Fruit fly (Drosophila melanogaster) whole organism, wandering third instar larva: ENCODE results near the gene mRpL4.

Source experiments
- Abd-B ChIP-seq: fragments of >200 bp; optimal IDR thresholded peaks from 2 replicates; lab custom pipeline; 2017; ENCODE audit warnings: missing biosample characterization, missing genetic modification characterization
- CG32264 ChIP-seq: fragments of 200-800 bp; sonication (Bioruptor generic); optimal IDR thresholded peaks from 2 replicates; lab custom pipeline; 2016; ENCODE audit warnings: missing biosample characterization, missing genetic modification characterization
- CG9705 ChIP-seq: fragments of 200-800 bp; sonication (Bioruptor generic); optimal IDR thresholded peaks from 2 replicates; lab custom pipeline; 2018; ENCODE audit warnings: missing biosample characterization, mild to moderate bottlenecking, missing genetic modification characterization
- CrebA ChIP-seq: fragments of 200-800 bp; sonication (Bioruptor generic); optimal IDR thresholded peaks from 2 replicates; lab custom pipeline; 2016; ENCODE audit warnings: missing biosample characterization, mild to moderate bottlenecking, missing genetic modification characterization, borderline replicate concordance
- Dfd ChIP-seq: fragments of >200 bp; optimal IDR thresholded peaks from 2 replicates; lab custom pipeline; 2017; ENCODE audit warnings: missing biosample characterization, missing genetic modification characterization
- Dif ChIP-seq: fragments of 200-275, 200-300 bp; sonication (Bioruptor generic); optimal IDR thresholded peaks from 2 replicates; lab custom pipeline; 2018; ENCODE audit warnings: missing biosample characterization, missing genetic modification characterization; ENCODE audit not compliant: partially characterized antibody
- GATAd ChIP-seq: sonication (Bioruptor generic); optimal IDR thresholded peaks from 2 replicates; lab custom pipeline; 2016; ENCODE audit warnings: missing biosample characterization, missing genetic modification characterization
- HLH106 ChIP-seq: fragments of 200-800 bp; optimal IDR thresholded peaks from 3 replicates; lab custom pipeline; 2019; ENCODE audit warnings: missing biosample characterization, mild to moderate bottlenecking, missing genetic modification characterization, moderate library complexity
- Hnf4 ChIP-seq: fragments of 200-800 bp; sonication (Bioruptor generic); optimal IDR thresholded peaks from 2 replicates; lab custom pipeline; 2016; ENCODE audit warnings: missing biosample characterization, mild to moderate bottlenecking, missing genetic modification characterization
- Hr78 ChIP-seq: fragments of >200 bp; optimal IDR thresholded peaks from 2 replicates; lab custom pipeline; 2017; ENCODE audit warnings: missing biosample characterization, missing genetic modification characterization
- Hr83 ChIP-seq: fragments of 200-300 bp; sonication (Bioruptor generic); optimal IDR thresholded peaks from 2 replicates; lab custom pipeline; 2016; ENCODE audit warnings: missing biosample characterization, mild to moderate bottlenecking, missing genetic modification characterization, moderate library complexity; ENCODE audit not compliant: poor library complexity, severe bottlenecking
- Jra ChIP-seq: sonication (Bioruptor generic); optimal IDR thresholded peaks from 2 replicates; lab custom pipeline; 2016; ENCODE audit warnings: missing biosample characterization, missing genetic modification characterization
- Mio ChIP-seq: sonication (Bioruptor generic); optimal IDR thresholded peaks from 2 replicates; lab custom pipeline; 2016; ENCODE audit warnings: missing biosample characterization, missing genetic modification characterization
- Myc ChIP-seq: fragments of >200 bp; optimal IDR thresholded peaks from 2 replicates; lab custom pipeline; 2017
- N ChIP-seq: fragments of >200 bp; optimal IDR thresholded peaks from 2 replicates; lab custom pipeline; 2018; ENCODE audit warnings: missing biosample characterization, missing external identifiers, missing genetic modification characterization
- OdsH ChIP-seq: fragments of 200-800 bp; sonication (Bioruptor generic); optimal IDR thresholded peaks from 2 replicates; lab custom pipeline; 2016; ENCODE audit warnings: missing biosample characterization, mild to moderate bottlenecking, missing genetic modification characterization
- Rel ChIP-seq, 2 experiments: fragments of 200-800 bp; sonication (Bioruptor generic) in 1 of 2; optimal IDR thresholded peaks; 2 replicates in 1 of 2; 3 replicates in 1 of 2; lab custom pipeline; 2016 to 2019; ENCODE audit warnings: mild to moderate bottlenecking in 2 of 2, missing biosample characterization in 2 of 2, missing genetic modification characterization in 2 of 2, moderate library complexity in 1 of 2
- Sp1 ChIP-seq: fragments of 200-800 bp; sonication (Bioruptor generic); optimal IDR thresholded peaks from 3 replicates; lab custom pipeline; 2019; ENCODE audit warnings: missing biosample characterization, mild to moderate bottlenecking, missing genetic modification characterization, moderate library complexity
- Vsx2 ChIP-seq: fragments of 200-300, 225-300 bp; sonication (Bioruptor generic); optimal IDR thresholded peaks from 2 replicates; lab custom pipeline; 2018; ENCODE audit warnings: missing biosample characterization, missing genetic modification characterization; ENCODE audit not compliant: partially characterized antibody
- br ChIP-seq: fragments of 200-800 bp; sonication (Bioruptor generic); optimal IDR thresholded peaks from 2 replicates; lab custom pipeline; 2016; ENCODE audit warnings: missing biosample characterization, missing genetic modification characterization
- brk ChIP-seq: fragments of 200-800 bp; sonication (Bioruptor generic); optimal IDR thresholded peaks from 2 replicates; lab custom pipeline; 2016; ENCODE audit warnings: missing biosample characterization, mild to moderate bottlenecking, missing genetic modification characterization
- dl ChIP-seq, 2 experiments: fragments of 175-275, 200-275 bp in 1 of 2; fragments of 200-275 bp in 1 of 2; sonication (Bioruptor generic); optimal IDR thresholded peaks; lab custom pipeline; 2018; ENCODE audit warnings: mild to moderate bottlenecking in 2 of 2, missing biosample characterization in 2 of 2, missing genetic modification characterization in 2 of 2, moderate library complexity in 2 of 2; ENCODE audit not compliant: partially characterized antibody in 2 of 2, insufficient read depth in 1 of 2
- dmrt93B ChIP-seq: fragments of 200-800 bp; sonication (Bioruptor generic); optimal IDR thresholded peaks from 2 replicates; lab custom pipeline; 2018; ENCODE audit warnings: missing biosample characterization, mild to moderate bottlenecking, missing genetic modification characterization
- dsf ChIP-seq: sonication (Bioruptor generic); optimal IDR thresholded peaks from 2 replicates; lab custom pipeline; 2016; ENCODE audit warnings: missing biosample characterization, missing genetic modification characterization, borderline replicate concordance
- ey ChIP-seq: fragments of 200-800 bp; sonication (Bioruptor generic); optimal IDR thresholded peaks from 2 replicates; lab custom pipeline; 2016; ENCODE audit warnings: missing biosample characterization, missing genetic modification characterization
- foxo ChIP-seq, 2 experiments: fragments of 200-800 bp; sonication (Bioruptor generic); optimal IDR thresholded peaks; 2 replicates in 1 of 2; 3 replicates in 1 of 2; lab custom pipeline; 2016 to 2017; ENCODE audit warnings: missing biosample characterization in 2 of 2, missing genetic modification characterization in 2 of 2
- fru ChIP-seq: fragments of 200-800 bp; sonication (Bioruptor generic); optimal IDR thresholded peaks from 3 replicates; lab custom pipeline; 2016; ENCODE audit warnings: missing biosample characterization, mild to moderate bottlenecking, missing genetic modification characterization
- h ChIP-seq: fragments of 200-800 bp; sonication (Bioruptor generic); optimal IDR thresholded peaks from 3 replicates; lab custom pipeline; 2016; ENCODE audit warnings: missing biosample characterization, mild to moderate bottlenecking, missing genetic modification characterization
- jim ChIP-seq: fragments of 175-275, 200-325 bp; sonication (Bioruptor generic); optimal IDR thresholded peaks from 2 replicates; lab custom pipeline; 2016; ENCODE audit warnings: missing biosample characterization, mild to moderate bottlenecking, missing genetic modification characterization
- lola ChIP-seq: fragments of >200 bp; optimal IDR thresholded peaks from 2 replicates; lab custom pipeline; 2017; ENCODE audit warnings: missing biosample characterization, missing genetic modification characterization
- pan ChIP-seq: fragments of >200 bp; optimal IDR thresholded peaks from 2 replicates; lab custom pipeline; 2017
- psq ChIP-seq: fragments of 200-800 bp; sonication (Bioruptor generic); optimal IDR thresholded peaks from 3 replicates; lab custom pipeline; 2017; ENCODE audit warnings: missing biosample characterization, mild to moderate bottlenecking, missing genetic modification characterization, moderate library complexity
- rgr ChIP-seq: fragments of 200-800 bp; sonication (Bioruptor generic); optimal IDR thresholded peaks from 3 replicates; lab custom pipeline; 2016; ENCODE audit warnings: missing biosample characterization, mild to moderate bottlenecking, missing genetic modification characterization
- sage ChIP-seq: fragments of 200-800 bp; sonication (Bioruptor generic); optimal IDR thresholded peaks from 2 replicates; lab custom pipeline; 2016; ENCODE audit warnings: missing biosample characterization, mild to moderate bottlenecking, missing genetic modification characterization
- sv ChIP-seq: fragments of 200-800 bp; sonication (Bioruptor generic); optimal IDR thresholded peaks from 3 replicates; lab custom pipeline; 2016; ENCODE audit warnings: missing biosample characterization, missing genetic modification characterization
- tai ChIP-seq: sonication (Bioruptor generic); optimal IDR thresholded peaks from 2 replicates; lab custom pipeline; 2016; ENCODE audit warnings: missing biosample characterization, missing genetic modification characterization
- usp ChIP-seq: fragments of >200 bp; optimal IDR thresholded peaks from 2 replicates; lab custom pipeline; 2017; ENCODE audit warnings: missing biosample characterization, missing genetic modification characterization
- woc ChIP-seq: sonication (Bioruptor generic); optimal IDR thresholded peaks from 2 replicates; lab custom pipeline; 2016; ENCODE audit warnings: missing biosample characterization, mild to moderate bottlenecking, missing genetic modification characterization

The mRpL4 gene

DNA sequence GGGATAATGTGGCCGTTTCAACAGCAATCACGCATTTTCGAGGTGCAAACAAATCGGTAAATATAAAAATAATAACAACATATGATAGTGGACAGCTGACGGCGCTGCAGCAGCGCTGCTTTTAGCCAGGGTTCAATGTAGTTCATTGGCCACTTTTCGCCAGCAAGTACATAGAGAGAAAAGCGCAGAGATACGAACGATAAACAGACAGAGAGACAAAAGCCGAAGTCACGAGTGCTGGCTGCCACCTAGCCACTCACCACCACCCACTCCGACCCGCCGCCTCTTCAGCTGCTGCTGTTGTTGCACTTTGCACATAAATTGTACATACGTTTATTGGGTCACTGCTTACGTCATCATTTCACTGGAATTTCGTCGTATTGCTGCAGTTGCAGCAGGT, 46.1 kb downstream of the mRpL4 start:
- no peak for TF ChIP-seq Dfd (GFP tag; lab: Kevin White, UChicago)
- no peak for TF ChIP-seq rgr

DNA sequence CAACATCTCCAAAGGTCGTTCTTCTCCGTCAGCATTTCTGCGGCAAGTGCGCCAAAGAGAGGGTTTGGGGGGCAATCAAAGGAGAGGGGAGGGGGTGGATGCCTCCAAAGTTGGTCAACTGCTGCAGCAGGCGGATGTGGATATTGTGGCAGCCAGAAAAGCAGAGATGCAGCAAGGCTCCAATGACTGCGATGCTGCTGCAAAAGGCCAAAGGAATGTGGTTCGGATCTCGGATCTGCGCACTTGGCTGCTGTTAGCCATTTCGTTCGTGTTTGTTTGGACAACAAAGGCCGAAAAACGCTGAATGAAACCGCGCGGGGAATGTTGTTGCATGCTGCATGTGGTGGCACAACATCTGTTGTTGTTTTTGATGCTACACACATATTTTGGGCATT, 46.9 kb downstream of the mRpL4 start:
- TF ChIP-seq pan, result no peak
- no peak for TF ChIP-seq Vsx2 (GFP tag; lab: Kevin White, UChicago)
- TF ChIP-seq Hr83, result peak; percentile 74
- TF ChIP-seq CG9705 (GFP tag; lab: Kevin White, UChicago), result peak; percentile 10
- TF ChIP-seq psq (GFP tag; lab: Kevin White, UChicago), result peak; percentile 4
- TF ChIP-seq dl (GFP tag; optimal IDR thresholded peaks at IDR 0.05; lab: Kevin White, UChicago; ENCODE audit: insufficient read depth in 1 of 2, partially characterized antibody in 2 of 2), result no peak
- no peak for TF ChIP-seq Sp1 (GFP tag; lab: Kevin White, UChicago)
- no peak for TF ChIP-seq dsf (GFP tag; lab: Kevin White, UChicago)
- TF ChIP-seq HLH106, result peak; percentile 23
- TF ChIP-seq dmrt93B (GFP tag; lab: Kevin White, UChicago), result no peak
- peak; percentile 26 for TF ChIP-seq rgr

DNA sequence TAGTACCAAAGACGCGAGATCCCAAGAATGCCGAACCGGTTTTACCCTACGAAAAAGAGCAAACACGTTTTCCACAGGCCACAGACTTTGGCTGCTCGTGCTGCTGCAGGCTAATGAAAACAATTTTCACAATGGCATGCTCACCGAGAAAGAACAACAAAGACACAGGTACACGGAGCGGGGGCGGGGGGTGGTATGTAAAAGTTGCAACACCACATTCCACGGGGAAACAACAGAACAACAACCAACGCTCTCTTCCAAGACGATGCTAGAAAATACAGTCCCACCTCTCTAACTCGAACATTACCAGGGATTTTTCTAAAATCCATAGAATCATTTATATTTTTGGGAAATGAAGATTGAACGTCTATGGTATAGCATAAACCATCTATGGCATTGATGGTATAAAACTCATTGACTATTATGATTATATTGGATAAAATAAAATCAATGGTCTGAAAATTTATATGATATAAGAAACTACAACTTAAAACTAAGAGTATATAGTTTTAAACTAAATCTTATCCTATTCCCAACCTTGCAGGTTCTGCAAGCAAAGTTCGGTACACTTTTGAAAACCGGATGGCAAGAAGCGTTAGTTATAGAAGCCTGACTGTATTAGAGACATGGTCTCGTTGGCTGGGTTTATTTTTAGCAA, 47.4 kb downstream of the mRpL4 start:
- TF ChIP-seq HLH106 (peak; percentile 22), psq (GFP tag; lab: Kevin White, UChicago) (peak; percentile 16), OdsH (GFP tag; lab: Kevin White, UChicago) (peak; percentile 17), CrebA (no peak), woc (GFP tag; lab: Kevin White, UChicago) (peak; percentile 55), foxo (GFP tag; optimal IDR thresholded peaks at IDR 0.05; lab: Kevin White, UChicago) (peak in 1 of 2 experiments; percentile 50), h (peak; percentile 28), br (no peak), fru (peak; percentile 45), ey (peak; percentile 24), Sp1 (GFP tag; lab: Kevin White, UChicago) (peak; percentile 25)

DNA sequence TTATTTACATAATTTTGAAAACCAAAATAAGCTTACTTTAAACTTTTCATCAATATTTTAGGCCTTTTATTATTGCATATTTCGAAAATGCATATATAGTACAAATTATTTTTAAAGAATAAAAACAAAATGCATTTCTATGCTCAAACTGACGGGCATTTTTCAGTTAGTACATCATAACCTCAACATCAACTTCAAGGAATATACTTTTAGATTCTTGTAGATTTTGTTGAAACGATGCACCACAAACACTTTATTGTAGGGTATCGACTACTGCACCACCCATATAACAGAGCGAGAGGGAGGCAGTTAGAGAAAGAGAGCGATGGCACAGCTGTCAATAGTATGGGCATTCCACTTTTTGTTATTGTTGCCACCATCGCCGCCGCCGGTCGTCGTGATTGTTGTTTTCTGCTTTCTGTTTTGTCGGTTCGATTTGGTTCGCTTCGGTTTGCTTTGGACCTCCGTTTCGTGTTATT, 49.1 kb downstream of the mRpL4 start:
- TF ChIP-seq N (GFP tag; lab: Kevin White, UChicago) (no peak), CG9705 (GFP tag; lab: Kevin White, UChicago) (no peak), woc (GFP tag; lab: Kevin White, UChicago) (peak; percentile 62), foxo (GFP tag; optimal IDR thresholded peaks at IDR 0.05; lab: Kevin White, UChicago) (peak in 1 of 2 experiments; percentile 68), Mio (GFP tag; lab: Kevin White, UChicago) (no peak), Abd-B (GFP tag; lab: Kevin White, UChicago) (no peak), sv (GFP tag; lab: Kevin White, UChicago) (peak; percentile 88), br (peak; percentile 49), pan (no peak), HLH106 (peak; percentile 53), Rel (GFP tag; optimal IDR thresholded peaks at IDR 0.05; lab: Kevin White, UChicago) (no peak), Rel (tag; optimal IDR thresholded peaks at IDR 0.05; lab: Kevin White, UChicago) (no peak), dmrt93B (GFP tag; lab: Kevin White, UChicago) (peak; percentile 20), fru (peak; percentile 79), Vsx2 (GFP tag; lab: Kevin White, UChicago) (no peak), Myc (lab: Kevin White, UChicago) (no peak), GATAd (GFP tag; lab: Kevin White, UChicago) (no peak), Jra (no peak), dl (GFP tag; optimal IDR thresholded peaks at IDR 0.05; lab: Kevin White, UChicago; ENCODE audit: insufficient read depth in 1 of 2, partially characterized antibody in 2 of 2) (no peak), psq (GFP tag; lab: Kevin White, UChicago) (peak; percentile 56), OdsH (GFP tag; lab: Kevin White, UChicago) (peak; percentile 72), Hr83 (no peak), Dfd (GFP tag; lab: Kevin White, UChicago) (no peak), Sp1 (GFP tag; lab: Kevin White, UChicago) (peak; percentile 46), CrebA (no peak), CG32264 (GFP tag; lab: Kevin White, UChicago) (no peak), brk (GFP tag; lab: Kevin White, UChicago) (no peak), lola (no peak), dsf (GFP tag; lab: Kevin White, UChicago) (no peak), ey (peak; percentile 73), sage (GFP tag; lab: Kevin White, UChicago) (no peak), Dif (no peak), h (peak; percentile 78), usp (GFP tag; lab: Kevin White, UChicago) (no peak), jim (GFP tag; lab: Kevin White, UChicago) (no peak), Hnf4 (GFP tag; lab: Kevin White, UChicago) (peak; percentile 32), Hr78 (GFP tag; lab: Kevin White, UChicago) (no peak), tai (no peak), rgr (peak; percentile 73)
